Worm (Caenorhabditis elegans) whole organism, young adult: ENCODE data around the gene B0280.11.

Experiments used
- B0035.1 ChIP-seq: sonication (generic microtip); optimal IDR thresholded peaks from 2 replicates; lab custom pipeline; 2016; ENCODE audit warnings: missing genetic modification characterization, mild to moderate bottlenecking, missing compliant biosample characterization, missing genotype, missing genetic modification reagents
- B0261.1 ChIP-seq: sonication (generic microtip); optimal IDR thresholded peaks from 2 replicates; lab custom pipeline; 2016; ENCODE audit warnings: mild to moderate bottlenecking, missing genetic modification characterization, moderate library complexity, missing compliant biosample characterization
- B0336.3 ChIP-seq: fragments of 200-800 bp; sonication (Bioruptor generic); IDR thresholded peaks from 2 replicates; pipeline ENCODE4 v1.3.6; 2022; ENCODE audit warnings: missing genetic modification characterization, missing compliant biosample characterization
- F22D6.2 ChIP-seq: sonication (generic microtip); optimal IDR thresholded peaks from 2 replicates; lab custom pipeline; 2016; ENCODE audit warnings: mild to moderate bottlenecking, missing genetic modification characterization, missing compliant biosample characterization
- F33H1.4 ChIP-seq: fragments of 200-800 bp; sonication (Bioruptor generic); IDR thresholded peaks from 2 replicates; pipeline ENCODE4 v1.3.6; 2022; ENCODE audit warnings: missing genetic modification reagents, missing genetic modification characterization, missing compliant biosample characterization
- F49E8.2 ChIP-seq: sonication (generic microtip); optimal IDR thresholded peaks from 3 replicates; lab custom pipeline; 2017; ENCODE audit warnings: missing genetic modification characterization, mild to moderate bottlenecking, missing compliant biosample characterization, antibody characterized with exemption, moderate library complexity; ENCODE audit not compliant: insufficient read depth
- T07F8.4 ChIP-seq: sonication (generic microtip); optimal IDR thresholded peaks from 2 replicates; lab custom pipeline; 2016; ENCODE audit warnings: mild to moderate bottlenecking, missing genetic modification characterization, moderate library complexity, missing compliant biosample characterization
- Y53F4B.3 ChIP-seq: fragments of 200-800 bp; sonication (Bioruptor generic); IDR thresholded peaks from 2 replicates; pipeline ENCODE4 v1.3.6; 2022; ENCODE audit warnings: missing genetic modification reagents, missing genetic modification characterization, missing compliant biosample characterization
- Y53G8AR.9 ChIP-seq: fragments of 200-800 bp; sonication (Bioruptor generic); conservative IDR thresholded peaks from 2 replicates; pipeline ENCODE4 v1.3.6; 2022; ENCODE audit warnings: missing genetic modification reagents, missing genetic modification characterization, missing compliant biosample characterization
- Y79H2A.3 ChIP-seq: fragments of 200-800 bp; sonication (Bioruptor generic); conservative IDR thresholded peaks from 2 replicates; pipeline ENCODE4 v1.3.6; 2022; ENCODE audit warnings: missing genetic modification reagents, missing genetic modification characterization, missing compliant biosample characterization
- akir-1 ChIP-seq: fragments of 200-800 bp; sonication (Bioruptor generic); optimal IDR thresholded peaks from 2 replicates; lab custom pipeline; 2018; ENCODE audit warnings: mild to moderate bottlenecking, missing genetic modification characterization, moderate library complexity, missing compliant biosample characterization
- aptf-3 ChIP-seq: fragments of 200-800 bp; sonication (Bioruptor generic); IDR thresholded peaks from 2 replicates; pipeline ENCODE4 v1.3.6; 2022; ENCODE audit warnings: missing genetic modification characterization, missing compliant biosample characterization
- attf-3 ChIP-seq: fragments of 200-800 bp; sonication (Bioruptor generic); conservative IDR thresholded peaks from 2 replicates; pipeline ENCODE4 v1.3.6; 2022; ENCODE audit warnings: missing genetic modification reagents, missing genetic modification characterization, missing compliant biosample characterization
- cebp-1 ChIP-seq, 2 experiments: fragments of 200-800 bp in 1 of 2; sonication (Bioruptor generic) in 1 of 2; sonication (generic microtip) in 1 of 2; IDR thresholded peaks in 1 of 2; optimal IDR thresholded peaks in 1 of 2; 2 replicates each; pipeline versions ENCODE4 v1.3.6 to Lab custom; 2017 to 2022; ENCODE audit warnings: missing compliant biosample characterization in 2 of 2, missing genetic modification characterization in 2 of 2, mild to moderate bottlenecking in 1 of 2, missing genetic modification reagents in 1 of 2, moderate library complexity in 1 of 2
- ceh-27 ChIP-seq: fragments of 200-800 bp; sonication (Bioruptor generic); optimal IDR thresholded peaks from 2 replicates; lab custom pipeline; 2018; ENCODE audit warnings: mild to moderate bottlenecking, missing genetic modification characterization, moderate library complexity, missing compliant biosample characterization
- ceh-91 ChIP-seq: fragments of 200-800 bp; sonication (Bioruptor generic); IDR thresholded peaks from 2 replicates; pipeline ENCODE4 v1.3.6; 2022; ENCODE audit warnings: missing genetic modification reagents, missing genetic modification characterization, missing compliant biosample characterization
- dpff-1 ChIP-seq: sonication (generic microtip); optimal IDR thresholded peaks from 2 replicates; lab custom pipeline; 2017; ENCODE audit warnings: mild to moderate bottlenecking, missing genetic modification characterization, missing compliant biosample characterization
- egl-18 ChIP-seq: fragments of 200-800 bp; sonication (Bioruptor generic); IDR thresholded peaks from 2 replicates; pipeline ENCODE4 v1.3.6; 2022; ENCODE audit warnings: missing genetic modification reagents, missing genetic modification characterization, missing compliant biosample characterization
- ets-4 ChIP-seq: fragments of 200-800 bp; sonication (Bioruptor generic); optimal IDR thresholded peaks from 2 replicates; lab custom pipeline; 2018; ENCODE audit warnings: mild to moderate bottlenecking, missing genetic modification characterization, missing compliant biosample characterization
- him-1 ChIP-seq: sonication (generic microtip); optimal IDR thresholded peaks from 2 replicates; lab custom pipeline; 2016; ENCODE audit warnings: missing genotype, missing genetic modification reagents, missing genetic modification characterization, missing compliant biosample characterization
- lag-1 ChIP-seq: fragments of 200-800 bp; sonication (Bioruptor generic); IDR thresholded peaks from 2 replicates; pipeline ENCODE4 v1.3.6; 2022; ENCODE audit warnings: missing genetic modification reagents, missing genetic modification characterization, missing compliant biosample characterization
- lin-26 ChIP-seq: fragments of 200-800 bp; sonication (Bioruptor generic); IDR thresholded peaks from 2 replicates; pipeline ENCODE4 v1.3.6; 2022; ENCODE audit warnings: missing genetic modification reagents, missing genetic modification characterization, missing compliant biosample characterization
- lin-40 ChIP-seq: sonication (generic microtip); optimal IDR thresholded peaks from 2 replicates; lab custom pipeline; 2016; ENCODE audit warnings: missing genetic modification characterization, mild to moderate bottlenecking, missing compliant biosample characterization, missing genotype, missing genetic modification reagents
- lsy-27 ChIP-seq: sonication (generic microtip); optimal IDR thresholded peaks from 2 replicates; lab custom pipeline; 2017; ENCODE audit warnings: missing genetic modification characterization, mild to moderate bottlenecking, missing compliant biosample characterization, antibody characterized with exemption, missing genotype, borderline replicate concordance; ENCODE audit not compliant: insufficient read depth
- mcd-1 ChIP-seq: fragments of 200-800 bp; sonication (Bioruptor generic); IDR thresholded peaks from 2 replicates; pipeline ENCODE4 v1.3.6; 2022; ENCODE audit warnings: missing genetic modification reagents, missing genetic modification characterization, missing compliant biosample characterization
- mxl-1 ChIP-seq: sonication (generic microtip); optimal IDR thresholded peaks from 2 replicates; lab custom pipeline; 2016; ENCODE audit warnings: missing genetic modification characterization, missing compliant biosample characterization
- nhr-120 ChIP-seq: fragments of 200-800 bp; sonication (Bioruptor generic); IDR thresholded peaks from 2 replicates; pipeline ENCODE4 v1.3.6; 2022; ENCODE audit warnings: missing genetic modification characterization, missing compliant biosample characterization
- nhr-80 ChIP-seq: sonication (generic microtip); optimal IDR thresholded peaks from 2 replicates; lab custom pipeline; 2016; ENCODE audit warnings: missing genetic modification characterization, missing compliant biosample characterization
- nhr-90 ChIP-seq: sonication (generic microtip); optimal IDR thresholded peaks from 2 replicates; lab custom pipeline; 2016; ENCODE audit warnings: missing genotype, mild to moderate bottlenecking, missing genetic modification characterization, missing compliant biosample characterization
- sdz-38 ChIP-seq: sonication (generic microtip); optimal IDR thresholded peaks from 2 replicates; lab custom pipeline; 2016; ENCODE audit warnings: missing genotype, missing genetic modification characterization, missing compliant biosample characterization
- sea-2 ChIP-seq: fragments of 200-800 bp; sonication (Bioruptor generic); IDR thresholded peaks from 2 replicates; pipeline ENCODE4 v1.3.6; 2022; ENCODE audit warnings: missing genetic modification characterization, missing compliant biosample characterization
- tbx-9 ChIP-seq: sonication (generic microtip); optimal IDR thresholded peaks from 2 replicates; lab custom pipeline; 2016; ENCODE audit warnings: borderline replicate concordance, missing genetic modification characterization, inconsistent platforms, missing compliant biosample characterization
- ztf-28 ChIP-seq: fragments of 200-800 bp; sonication (Bioruptor generic); IDR thresholded peaks from 2 replicates; pipeline ENCODE4 v1.3.6; 2022; ENCODE audit warnings: missing genetic modification reagents, missing genetic modification characterization, missing compliant biosample characterization

The B0280.11 gene

ce11 chrIII:7112285-7112684 lies 25.8 kb downstream of the B0280.11 start:
- no peak for TF ChIP-seq Y53G8AR.9 (GFP tag; lab: Robert Waterston, UW)
- TF ChIP-seq F22D6.2 (tag; lab: Kevin White, UChicago) = no peak
- TF ChIP-seq sea-2 (GFP tag; lab: Robert Waterston, UW) = no peak
- no peak for TF ChIP-seq ceh-91 (GFP tag; lab: Robert Waterston, UW)
- TF ChIP-seq dpff-1 (tag; lab: Kevin White, UChicago) = no peak
- no peak for TF ChIP-seq F33H1.4 (GFP tag; lab: Robert Waterston, UW)
- TF ChIP-seq mcd-1 = no peak
- TF ChIP-seq F49E8.2 (tag; lab: Kevin White, UChicago) = no peak
- TF ChIP-seq egl-18 (GFP tag; lab: Robert Waterston, UW) = no peak
- TF ChIP-seq lin-40 (tag; lab: Kevin White, UChicago) = no peak
- no peak for TF ChIP-seq ets-4 (GFP tag; lab: Kevin White, UChicago)
- TF ChIP-seq ceh-27 = no peak
- no peak for TF ChIP-seq akir-1 (GFP tag; lab: Kevin White, UChicago)
- TF ChIP-seq B0336.3 (GFP tag; lab: Robert Waterston, UW) = no peak
- no peak for TF ChIP-seq ztf-28 (GFP tag; lab: Robert Waterston, UW)

- TF ChIP-seq tbx-9 (no peak), lag-1 (GFP tag; lab: Robert Waterston, UW) (no peak), lin-26 (GFP tag; lab: Robert Waterston, UW) (0 out of 2 replicates have a peak, but pooled peaks have one; percentile 18), Y79H2A.3 (GFP tag; lab: Robert Waterston, UW) (no peak)
Measured at ce11 chrIII:7111793-7112192, 26.3 kb downstream of the B0280.11 start, which contains the start of gene B0280.7. TSS of gene B0280.7 (minus strand) at chrIII:7111893.

- no peak for TF ChIP-seq lsy-27 (tag; lab: Kevin White, UChicago)
- TF ChIP-seq nhr-80 = peak; percentile 39
- no peak for TF ChIP-seq Y53F4B.3 (GFP tag; lab: Robert Waterston, UW)
Measured at ce11 chrIII:7107965-7108364, 30.1 kb downstream of the B0280.11 start, which contains the start of gene odd-1. TSS of gene odd-1 (plus strand) at chrIII:7108313.

- no peak for TF ChIP-seq nhr-90 (tag; lab: Kevin White, UChicago)
- TF ChIP-seq ceh-91 (GFP tag; lab: Robert Waterston, UW) = no peak
- TF ChIP-seq him-1 (tag; lab: Kevin White, UChicago) = no peak
- TF ChIP-seq B0261.1 (tag; lab: Kevin White, UChicago) = no peak
- no peak for TF ChIP-seq tbx-9
- TF ChIP-seq cebp-1 (GFP tag; IDR thresholded peaks at IDR 0.05; lab: Robert Waterston, UW) = no peak
- TF ChIP-seq cebp-1 (tag; optimal IDR thresholded peaks at IDR 0.05; lab: Kevin White, UChicago) = peak; percentile 52
- TF ChIP-seq nhr-120 (GFP tag; lab: Robert Waterston, UW) = no peak
- no peak for TF ChIP-seq Y53F4B.3 (GFP tag; lab: Robert Waterston, UW)
- TF ChIP-seq mxl-1 (tag; lab: Kevin White, UChicago) = no peak
- TF ChIP-seq T07F8.4 = no peak
- TF ChIP-seq nhr-80 = peak; percentile 67
- no peak for TF ChIP-seq sdz-38 (tag; lab: Kevin White, UChicago)
- TF ChIP-seq aptf-3 (GFP tag; lab: Robert Waterston, UW) = no peak
- TF ChIP-seq attf-3 (GFP tag; lab: Robert Waterston, UW) = no peak
- TF ChIP-seq B0035.1 (tag; lab: Kevin White, UChicago) = no peak
Measured at ce11 chrIII:7106854-7107253, 31.2 kb downstream of the B0280.11 start.
